Worm (Caenorhabditis elegans) whole organism, early embryonic: Measurements from ENCODE around the gene wrm-1.

Experiments used
- B0310.2 ChIP-seq: sonication (generic microtip); optimal IDR thresholded peaks from 2 replicates; lab custom pipeline; 2016; ENCODE audit warnings: mild to moderate bottlenecking, missing genetic modification characterization, missing compliant biosample characterization
- aly-1 ChIP-seq: sonication (generic microtip); optimal IDR thresholded peaks from 2 replicates; lab custom pipeline; 2016; ENCODE audit warnings: missing genetic modification characterization, missing compliant biosample characterization
- flt-1 ChIP-seq: fragments of 200-800 bp; sonication (Bioruptor generic); IDR thresholded peaks from 2 replicates; pipeline ENCODE4 v1.3.6; 2022; ENCODE audit warnings: missing genetic modification characterization, missing compliant biosample characterization
- scrt-1 ChIP-seq: fragments of 200-800 bp; sonication (Bioruptor generic); IDR thresholded peaks from 2 replicates; pipeline ENCODE4 v1.3.6; 2022; ENCODE audit warnings: missing genetic modification characterization, missing compliant biosample characterization
- tbx-11 ChIP-seq: fragments of 200-800 bp; sonication (Bioruptor generic); IDR thresholded peaks from 2 replicates; pipeline ENCODE4 v1.3.6; 2022; ENCODE audit warnings: missing genetic modification characterization, missing compliant biosample characterization

- TF ChIP-seq scrt-1 (GFP tag; lab: Robert Waterston, UW) (no peak), flt-1 (GFP tag; lab: Robert Waterston, UW) (no peak), B0310.2 (tag; lab: Kevin White, UChicago) (no peak), aly-1 (tag; lab: Kevin White, UChicago) (no peak), tbx-11 (GFP tag; lab: Robert Waterston, UW) (no peak)
Observed at ce11 chrIII:5730980-5731636, 8.5 kb downstream of the wrm-1 start, which contains the start of the genes B0244.9 and B0244.7.
